Fruit fly (Drosophila melanogaster) whole organism, embryonic: ENCODE data around the gene CG10300.
A peak's percentile ranks its signal among the peaks of the same experiment; 100 is the strongest.

Source experiments
- CG11085 ChIP-seq: fragments of 200-800 bp; sonication (Bioruptor generic); IDR thresholded peaks from 2 replicates; pipeline ENCODE4 v1.3.6; 2022; ENCODE audit warnings: missing biosample characterization, missing genetic modification characterization
- CG11456 ChIP-seq: fragments of 200-800 bp; sonication (Bioruptor generic); IDR thresholded peaks from 3 replicates; pipeline ENCODE4 v1.3.6; 2022; ENCODE audit warnings: missing biosample characterization, missing genetic modification characterization
- CG11695 ChIP-seq: fragments of 200-800 bp; sonication (Bioruptor generic); IDR thresholded peaks from 3 replicates; pipeline ENCODE4 v1.3.6; 2022; ENCODE audit warnings: missing biosample characterization, missing genetic modification characterization
- CG11723 ChIP-seq: fragments of 200-800 bp; sonication (Bioruptor generic); optimal IDR thresholded peaks from 2 replicates; lab custom pipeline; 2017; ENCODE audit warnings: missing biosample characterization, mild to moderate bottlenecking, missing genetic modification characterization
- CG12236 ChIP-seq: fragments of 200-800 bp; sonication (Bioruptor generic); optimal IDR thresholded peaks from 2 replicates; lab custom pipeline; 2016; ENCODE audit warnings: missing biosample characterization, missing genetic modification characterization
- CG1233 ChIP-seq: fragments of 200-800 bp; sonication (Bioruptor generic); optimal IDR thresholded peaks from 4 replicates; lab custom pipeline; 2018; ENCODE audit warnings: missing biosample characterization, mild to moderate bottlenecking, missing genetic modification characterization
- CG12391 ChIP-seq: fragments of 200-800 bp; sonication (Bioruptor generic); optimal IDR thresholded peaks from 3 replicates; lab custom pipeline; 2018; ENCODE audit warnings: missing biosample characterization, mild to moderate bottlenecking, missing genetic modification characterization, moderate library complexity
- CG13123 ChIP-seq: fragments of 200-800 bp; sonication (Bioruptor generic); optimal IDR thresholded peaks from 2 replicates; lab custom pipeline; 2016; ENCODE audit warnings: missing biosample characterization, missing genetic modification characterization
- CG14710 ChIP-seq: fragments of 200-800 bp; sonication (Bioruptor generic); optimal IDR thresholded peaks from 3 replicates; lab custom pipeline; 2019; ENCODE audit warnings: missing biosample characterization, mild to moderate bottlenecking, missing genetic modification characterization, moderate library complexity
- CG15011 ChIP-seq: fragments of 200-800 bp; sonication (Bioruptor generic); optimal IDR thresholded peaks from 3 replicates; lab custom pipeline; 2018; ENCODE audit warnings: missing biosample characterization, mild to moderate bottlenecking, missing genetic modification characterization
- CG15514 ChIP-seq: fragments of 200-800 bp; sonication (Bioruptor generic); optimal IDR thresholded peaks from 3 replicates; lab custom pipeline; 2017; ENCODE audit warnings: missing biosample characterization, missing genetic modification characterization, mild to moderate bottlenecking, moderate library complexity, missing genetic modification reagents
- CG15601 ChIP-seq: fragments of 200-800 bp; sonication (Bioruptor generic); optimal IDR thresholded peaks from 3 replicates; lab custom pipeline; 2019; ENCODE audit warnings: missing biosample characterization, mild to moderate bottlenecking, missing genetic modification characterization, moderate library complexity
- CG18476 ChIP-seq: fragments of 200-800 bp; sonication (Bioruptor generic); optimal IDR thresholded peaks from 2 replicates; lab custom pipeline; 2016; ENCODE audit warnings: missing biosample characterization, mild to moderate bottlenecking, missing genetic modification characterization
- CG3065 ChIP-seq: fragments of 200-800 bp; sonication (Bioruptor generic); optimal IDR thresholded peaks from 2 replicates; lab custom pipeline; 2016; ENCODE audit warnings: missing biosample characterization, missing genetic modification characterization
- CG31365 ChIP-seq: fragments of 200-800 bp; sonication (Bioruptor generic); optimal IDR thresholded peaks from 2 replicates; lab custom pipeline; 2018; ENCODE audit warnings: missing biosample characterization, mild to moderate bottlenecking, missing genetic modification characterization
- CG3407 ChIP-seq: fragments of 200-800 bp; sonication (Bioruptor generic); optimal IDR thresholded peaks from 2 replicates; lab custom pipeline; 2018; ENCODE audit warnings: missing biosample characterization, mild to moderate bottlenecking, missing genetic modification characterization
- CG4707 ChIP-seq: fragments of 200-800 bp; sonication (Bioruptor generic); optimal IDR thresholded peaks from 2 replicates; lab custom pipeline; 2018; ENCODE audit warnings: missing biosample characterization, mild to moderate bottlenecking, missing genetic modification characterization, moderate library complexity
- CG5245 ChIP-seq: fragments of 200-800 bp; sonication (Bioruptor generic); optimal IDR thresholded peaks from 3 replicates; lab custom pipeline; 2016; ENCODE audit warnings: missing biosample characterization, missing genetic modification characterization
- CG7556 ChIP-seq: fragments of 200-800 bp; sonication (Bioruptor generic); optimal IDR thresholded peaks from 2 replicates; lab custom pipeline; 2017; ENCODE audit warnings: missing biosample characterization, mild to moderate bottlenecking, missing genetic modification characterization
- CG7928 ChIP-seq: fragments of 200-800 bp; sonication (Bioruptor generic); optimal IDR thresholded peaks from 2 replicates; lab custom pipeline; 2017; ENCODE audit warnings: missing biosample characterization, mild to moderate bottlenecking, missing genetic modification characterization
- CG8359 ChIP-seq: fragments of 200-800 bp; sonication (Bioruptor generic); optimal IDR thresholded peaks from 2 replicates; lab custom pipeline; 2017; ENCODE audit warnings: missing biosample characterization, mild to moderate bottlenecking, missing genetic modification characterization, borderline replicate concordance
- CG8478 ChIP-seq: fragments of >200 bp; optimal IDR thresholded peaks from 2 replicates; lab custom pipeline; 2018
- Eip74EF ChIP-seq, 2 experiments: fragments of 200-800 bp in 1 of 2; fragments of >200 bp in 1 of 2; sonication (Bioruptor generic) in 1 of 2; optimal IDR thresholded peaks; 2 replicates each; lab custom pipeline; 2017 to 2019; ENCODE audit warnings: missing biosample characterization in 2 of 2, missing genetic modification characterization in 2 of 2, mild to moderate bottlenecking in 1 of 2, moderate library complexity in 1 of 2
- Elba2 ChIP-seq: fragments of 200-800 bp; sonication (Bioruptor generic); optimal IDR thresholded peaks from 3 replicates; lab custom pipeline; 2016; ENCODE audit warnings: missing biosample characterization, missing genetic modification characterization
- Hr51 ChIP-seq, 2 experiments: fragments of 200-800 bp; sonication (Bioruptor generic); optimal IDR thresholded peaks; 2 replicates in 1 of 2; 3 replicates in 1 of 2; lab custom pipeline; 2016 to 2018; ENCODE audit warnings: missing biosample characterization in 2 of 2, missing genetic modification characterization in 2 of 2, mild to moderate bottlenecking in 1 of 2, moderate library complexity in 1 of 2
- Mrtf ChIP-seq: fragments of 200-800 bp; sonication (Bioruptor generic); IDR thresholded peaks from 3 replicates; pipeline ENCODE4 v1.3.6; 2022; ENCODE audit warnings: missing biosample characterization, missing genetic modification characterization
- Oli ChIP-seq: fragments of 200-800 bp; sonication (Bioruptor generic); optimal IDR thresholded peaks from 2 replicates; lab custom pipeline; 2018; ENCODE audit warnings: missing biosample characterization, mild to moderate bottlenecking, missing genetic modification characterization, moderate library complexity
- Poxn ChIP-seq: fragments of 200-800 bp; sonication (Bioruptor generic); IDR thresholded peaks from 2 replicates; pipeline ENCODE4 v1.3.6; 2022; ENCODE audit warnings: missing biosample characterization, missing genetic modification characterization
- Ptx1 ChIP-seq: fragments of 200-800 bp; sonication (Bioruptor generic); IDR thresholded peaks from 2 replicates; pipeline ENCODE4 v1.3.6; 2022; ENCODE audit warnings: missing biosample characterization, missing genetic modification characterization
- Usf ChIP-seq: fragments of 200-800 bp; sonication (Bioruptor generic); optimal IDR thresholded peaks from 2 replicates; lab custom pipeline; 2017; ENCODE audit warnings: missing genotype, missing biosample characterization, missing genetic modification characterization
- Xrp1 ChIP-seq: fragments of 200-800 bp; sonication (Bioruptor generic); IDR thresholded peaks from 2 replicates; pipeline ENCODE4 v1.3.6; 2022; ENCODE audit warnings: missing biosample characterization, missing genetic modification characterization
- abd-A ChIP-seq: fragments of 200-800 bp; sonication (Bioruptor generic); optimal IDR thresholded peaks from 3 replicates; lab custom pipeline; 2019; ENCODE audit warnings: missing biosample characterization, mild to moderate bottlenecking, missing genetic modification characterization, moderate library complexity
- aop ChIP-seq: fragments of 200-800 bp; sonication (Bioruptor generic); IDR thresholded peaks from 2 replicates; pipeline ENCODE4 v1.3.6; 2022; ENCODE audit warnings: missing biosample characterization, missing genetic modification characterization
- ase ChIP-seq: fragments of 200-800 bp; sonication (Bioruptor generic); IDR thresholded peaks from 3 replicates; pipeline ENCODE4 v1.3.6; 2022; ENCODE audit warnings: missing biosample characterization, missing genetic modification characterization
- bab2 ChIP-seq: fragments of 200-800 bp; sonication (Bioruptor generic); optimal IDR thresholded peaks from 2 replicates; lab custom pipeline; 2016; ENCODE audit warnings: missing biosample characterization, missing genetic modification characterization
- bbx ChIP-seq: fragments of 200-800 bp; sonication (Bioruptor generic); IDR thresholded peaks from 2 replicates; pipeline ENCODE4 v1.3.6; 2022; ENCODE audit warnings: missing biosample characterization, missing genetic modification characterization; ENCODE audit not compliant: partially characterized antibody
- bowl ChIP-seq: fragments of 200-800 bp; sonication (Bioruptor generic); IDR thresholded peaks from 2 replicates; pipeline ENCODE4 v1.3.6; 2022; ENCODE audit warnings: missing biosample characterization, missing genetic modification characterization
- btn ChIP-seq: fragments of 200-800 bp; sonication (Bioruptor generic); optimal IDR thresholded peaks from 2 replicates; lab custom pipeline; 2016; ENCODE audit warnings: missing biosample characterization, missing genetic modification characterization
- chn ChIP-seq: fragments of 200-800 bp; sonication (Bioruptor generic); optimal IDR thresholded peaks from 2 replicates; lab custom pipeline; 2016; ENCODE audit warnings: missing biosample characterization, missing genetic modification characterization
- emc ChIP-seq: fragments of 200-800 bp; sonication (Bioruptor generic); optimal IDR thresholded peaks from 2 replicates; lab custom pipeline; 2016; ENCODE audit warnings: missing biosample characterization, missing genetic modification characterization
- grn ChIP-seq: fragments of 200-800 bp; sonication (Bioruptor generic); optimal IDR thresholded peaks from 3 replicates; lab custom pipeline; 2017; ENCODE audit warnings: missing biosample characterization, missing genetic modification characterization
- gt ChIP-seq: fragments of 200-800 bp; sonication (Bioruptor generic); IDR thresholded peaks from 2 replicates; pipeline ENCODE4 v1.3.6; 2022; ENCODE audit warnings: missing biosample characterization, missing genetic modification characterization
- knrl ChIP-seq: fragments of 200-800 bp; sonication (Bioruptor generic); IDR thresholded peaks from 3 replicates; pipeline ENCODE4 v1.3.6; 2022; ENCODE audit warnings: missing biosample characterization, missing genetic modification characterization; ENCODE audit not compliant: partially characterized antibody
- luna ChIP-seq: fragments of 200-800 bp; sonication (Bioruptor generic); optimal IDR thresholded peaks from 2 replicates; lab custom pipeline; 2016; ENCODE audit warnings: missing biosample characterization, missing genetic modification characterization
- mam ChIP-seq: fragments of 200-800 bp; sonication (Bioruptor generic); optimal IDR thresholded peaks from 3 replicates; lab custom pipeline; 2016; ENCODE audit warnings: missing biosample characterization, missing genetic modification characterization
- nom ChIP-seq: fragments of 200-800 bp; sonication (Bioruptor generic); optimal IDR thresholded peaks from 2 replicates; lab custom pipeline; 2017; ENCODE audit warnings: missing biosample characterization, missing genetic modification characterization, mild to moderate bottlenecking, moderate library complexity, missing genetic modification reagents
- onecut ChIP-seq: fragments of 200-800 bp; sonication (Bioruptor generic); IDR thresholded peaks from 2 replicates; pipeline ENCODE4 v1.3.6; 2022; ENCODE audit warnings: missing biosample characterization, missing genetic modification characterization
- sd ChIP-seq: fragments of 200-800 bp; sonication (Bioruptor generic); optimal IDR thresholded peaks from 3 replicates; lab custom pipeline; 2018; ENCODE audit warnings: missing biosample characterization, mild to moderate bottlenecking, missing genetic modification characterization, moderate library complexity
- sisA ChIP-seq: fragments of 200-800 bp; sonication (Bioruptor generic); IDR thresholded peaks from 2 replicates; pipeline ENCODE4 v1.3.6; 2022; ENCODE audit warnings: missing biosample characterization, missing genetic modification characterization
- tio ChIP-seq: fragments of 200-800 bp; sonication (Bioruptor generic); optimal IDR thresholded peaks from 2 replicates; lab custom pipeline; 2017; ENCODE audit warnings: missing biosample characterization, missing genetic modification characterization, inconsistent platforms
- unc-4 ChIP-seq: fragments of 200-800 bp; sonication (Bioruptor generic); IDR thresholded peaks from 2 replicates; pipeline ENCODE4 v1.3.6; 2022; ENCODE audit warnings: missing biosample characterization, missing genetic modification characterization; ENCODE audit not compliant: partially characterized antibody

The CG10300 gene

DNA sequence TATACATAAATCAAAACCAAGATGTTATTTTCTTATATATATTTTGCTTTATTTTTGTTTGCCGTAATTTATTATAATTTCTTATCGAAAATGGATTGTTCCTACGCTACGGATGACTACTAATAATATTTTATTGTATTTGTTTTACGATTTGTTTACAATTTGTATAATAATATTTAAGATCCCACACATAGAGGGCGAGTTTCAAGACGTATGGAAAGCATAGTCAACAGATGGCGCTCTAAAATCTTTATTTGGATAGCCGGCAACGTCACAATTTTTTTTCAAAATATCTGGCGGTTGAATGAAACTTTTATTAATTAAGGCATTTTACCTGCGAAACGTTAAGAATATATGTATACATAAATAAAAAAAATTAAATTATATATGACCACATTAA lies 10.6 kb downstream of the CG10300 start (continued):
- TF ChIP-seq Ptx1 (GFP tag; lab: Robert Waterston, UW), result peak; percentile 46; the same call in 1 of the 2 replicates
- no peak for TF ChIP-seq Elba2 (GFP tag; lab: Kevin White, UChicago)
- TF ChIP-seq CG4707 (GFP tag; lab: Kevin White, UChicago), result no peak
- no peak for TF ChIP-seq chn (GFP tag; lab: Kevin White, UChicago)
- peak; percentile 43 for TF ChIP-seq CG12391 (tag; lab: Kevin White, UChicago)
- TF ChIP-seq Hr51 (GFP tag; optimal IDR thresholded peaks at IDR 0.05; lab: Kevin White, UChicago), result peak in 1 of 2 experiments; percentile 16
- no peak for TF ChIP-seq Eip74EF (GFP tag; optimal IDR thresholded peaks at IDR 0.05; lab: Kevin White, UChicago)
- no peak; the same call in 2 of the 3 replicates for TF ChIP-seq CG11456 (GFP tag; lab: Robert Waterston, UW)
- peak; percentile 52 for TF ChIP-seq CG15601 (tag; lab: Kevin White, UChicago)
- TF ChIP-seq CG11085 (GFP tag; lab: Robert Waterston, UW), result 0 out of 2 replicates have a peak, but pooled peaks have one; percentile 11
- no peak for TF ChIP-seq bowl (GFP tag; lab: Robert Waterston, UW)
- no peak for TF ChIP-seq CG3065
- TF ChIP-seq CG7556 (GFP tag; lab: Kevin White, UChicago), result no peak
- TF ChIP-seq aop (GFP tag; lab: Robert Waterston, UW), result no peak
- TF ChIP-seq Poxn (GFP tag; lab: Robert Waterston, UW), result no peak
- no peak for TF ChIP-seq bab2 (GFP tag; lab: Kevin White, UChicago)
- no peak for TF ChIP-seq gt (GFP tag; lab: Robert Waterston, UW)
- TF ChIP-seq CG7928 (GFP tag; lab: Kevin White, UChicago), result no peak
- TF ChIP-seq ase (GFP tag; lab: Robert Waterston, UW), result no peak
- no peak for TF ChIP-seq CG31365 (tag; lab: Kevin White, UChicago)
- TF ChIP-seq Oli, result no peak
- TF ChIP-seq luna (GFP tag; lab: Kevin White, UChicago), result no peak
- TF ChIP-seq CG14710 (tag; lab: Kevin White, UChicago), result peak; percentile 14
- no peak for TF ChIP-seq Mrtf
- TF ChIP-seq abd-A, result peak; percentile 63
- no peak for TF ChIP-seq emc (GFP tag; lab: Kevin White, UChicago)
- TF ChIP-seq CG5245 (GFP tag; lab: Kevin White, UChicago), result peak; percentile 36
- TF ChIP-seq knrl, result no peak; the same call in 2 of the 3 replicates
- no peak for TF ChIP-seq sisA
- peak; percentile 21 for TF ChIP-seq sd (tag; lab: Kevin White, UChicago)
- no peak for TF ChIP-seq grn (GFP tag; lab: Kevin White, UChicago)
- no peak for TF ChIP-seq Xrp1 (GFP tag; lab: Robert Waterston, UW)
- TF ChIP-seq CG3407 (GFP tag; lab: Kevin White, UChicago), result no peak
- peak; percentile 11 for TF ChIP-seq CG18476 (GFP tag; lab: Kevin White, UChicago)
- no peak for TF ChIP-seq CG13123 (GFP tag; lab: Kevin White, UChicago)
- no peak for TF ChIP-seq Usf
- TF ChIP-seq unc-4, result no peak
- TF ChIP-seq CG8478, result no peak
- no peak for TF ChIP-seq CG8359
- TF ChIP-seq CG15011 (GFP tag; lab: Kevin White, UChicago), result no peak
- peak; percentile 22; the same call in 1 of the 2 replicates for TF ChIP-seq onecut (GFP tag; lab: Robert Waterston, UW)
- TF ChIP-seq CG15514, result peak; percentile 34
- TF ChIP-seq CG11695 (GFP tag; lab: Robert Waterston, UW), result no peak
- TF ChIP-seq CG11723 (GFP tag; lab: Kevin White, UChicago), result no peak
- TF ChIP-seq mam (GFP tag; lab: Kevin White, UChicago), result peak; percentile 19
- no peak for TF ChIP-seq CG12236 (GFP tag; lab: Kevin White, UChicago)
- no peak for TF ChIP-seq bbx (GFP tag; lab: Robert Waterston, UW)
- no peak for TF ChIP-seq tio (GFP tag; lab: Kevin White, UChicago)
- no peak for TF ChIP-seq CG1233
- no peak for TF ChIP-seq nom (GFP tag; lab: Kevin White, UChicago)
- TF ChIP-seq btn (GFP tag; lab: Kevin White, UChicago), result no peak
